Fruit fly (Drosophila melanogaster): ENCODE results near the gene CG7246.
A peak's percentile ranks its signal among the peaks of the same experiment; 100 is the strongest.

The CG7246 gene

dm6 chrX:9041789-9042456 lies 38.9 kb downstream of the CG7246 start (continued):
- TF ChIP-seq CG32767 (GFP tag; IDR thresholded peaks at IDR 0.05): peak; percentile 25; the same call in 1 of the 2 replicates
- no peak for TF ChIP-seq usp (GFP tag; optimal IDR thresholded peaks at IDR 0.05)
- peak; percentile 26 for TF ChIP-seq cwo (GFP tag; optimal IDR thresholded peaks at IDR 0.05)
- no peak for TF ChIP-seq dm (GFP tag; optimal IDR thresholded peaks at IDR 0.05)
- no peak for TF ChIP-seq wek (GFP tag; optimal IDR thresholded peaks at IDR 0.05)
- TF ChIP-seq trem (tag; optimal IDR thresholded peaks at IDR 0.05): no peak
- peak; percentile 78 for TF ChIP-seq Xrp1 (GFP tag; IDR thresholded peaks at IDR 0.05)
- TF ChIP-seq cg (GFP tag; optimal IDR thresholded peaks at IDR 0.05): no peak
- TF ChIP-seq NC2β (GFP tag; optimal IDR thresholded peaks at IDR 0.05): no peak
- peak; percentile 21 for TF ChIP-seq ewg (GFP tag; optimal IDR thresholded peaks at IDR 0.05)
- TF ChIP-seq en (GFP tag; optimal IDR thresholded peaks at IDR 0.05): no peak
- TF ChIP-seq Hey (tag; optimal IDR thresholded peaks at IDR 0.05): no peak
- peak; percentile 45 for TF ChIP-seq jumu (GFP tag; optimal IDR thresholded peaks at IDR 0.05)
- TF ChIP-seq otp (GFP tag; IDR thresholded peaks at IDR 0.05): no peak
- no peak for TF ChIP-seq HLH54F (GFP tag; optimal IDR thresholded peaks at IDR 0.05)
- TF ChIP-seq crp (GFP tag; optimal IDR thresholded peaks at IDR 0.05): no peak
- TF ChIP-seq CG3726 (GFP tag; IDR thresholded peaks at IDR 0.05): no peak
- TF ChIP-seq CG10431 (GFP tag; optimal IDR thresholded peaks at IDR 0.05): peak; percentile 5
- peak; percentile 45 for TF ChIP-seq odd (GFP tag; optimal IDR thresholded peaks at IDR 0.05)
- peak; percentile 62 for TF ChIP-seq CG16815 (GFP tag; optimal IDR thresholded peaks at IDR 0.05)
- TF ChIP-seq Taf1 (GFP tag; IDR thresholded peaks at IDR 0.05): no peak
- TF ChIP-seq emc (GFP tag; optimal IDR thresholded peaks at IDR 0.05): no peak
- TF ChIP-seq gsb-n (tag; optimal IDR thresholded peaks at IDR 0.05): peak; percentile 46
- no peak for TF ChIP-seq disco-r (GFP tag; optimal IDR thresholded peaks at IDR 0.05)
- no peak for TF ChIP-seq HLHmδ (GFP tag; optimal IDR thresholded peaks at IDR 0.05)
- no peak for TF ChIP-seq CG4360 (GFP tag; IDR thresholded peaks at IDR 0.05)
- TF ChIP-seq Stat92E (GFP tag; optimal IDR thresholded peaks at IDR 0.05): no peak
- no peak for TF ChIP-seq run (tag; optimal IDR thresholded peaks at IDR 0.05)
- TF ChIP-seq sr (GFP tag; IDR thresholded peaks at IDR 0.05): no peak; the same call in 2 of the 3 replicates
- no peak for TF ChIP-seq MBD-R2 (GFP tag; IDR thresholded peaks at IDR 0.05)
- TF ChIP-seq Myb (GFP tag; optimal IDR thresholded peaks at IDR 0.05): no peak
- peak; percentile 50 for TF ChIP-seq CG13424 (tag; optimal IDR thresholded peaks at IDR 0.05)
- peak; percentile 61; the same call in 2 of the 3 replicates for TF ChIP-seq CG11093 (GFP tag; IDR thresholded peaks at IDR 0.05)
- no peak for TF ChIP-seq yki (optimal IDR thresholded peaks at IDR 0.05)
- TF ChIP-seq sens (GFP tag): peak; percentile 94
- TF ChIP-seq Atf-2 (GFP tag; optimal IDR thresholded peaks at IDR 0.05): peak; percentile 50
- no peak for TF ChIP-seq CG6854 (GFP tag; optimal IDR thresholded peaks at IDR 0.05)
- no peak for TF ChIP-seq Aef1 (GFP tag; IDR thresholded peaks at IDR 0.05)
- no peak for TF ChIP-seq CG1792 (GFP tag; optimal IDR thresholded peaks at IDR 0.05)
- TF ChIP-seq B-H2 (GFP tag; optimal IDR thresholded peaks at IDR 0.05): no peak
- no peak for TF ChIP-seq grn (GFP tag; optimal IDR thresholded peaks at IDR 0.05)
- peak; percentile 44 for TF ChIP-seq CG1602 (GFP tag; optimal IDR thresholded peaks at IDR 0.05)
- TF ChIP-seq Nf-YC (tag; optimal IDR thresholded peaks at IDR 0.05): peak; percentile 50
- TF ChIP-seq CG12744 (GFP tag; optimal IDR thresholded peaks at IDR 0.05): no peak
- TF ChIP-seq CG30020 (tag; optimal IDR thresholded peaks at IDR 0.05): no peak
- TF ChIP-seq CG6683 (GFP tag; optimal IDR thresholded peaks at IDR 0.05): no peak
- TF ChIP-seq tup (GFP tag; optimal IDR thresholded peaks at IDR 0.05): no peak
- no peak for TF ChIP-seq tna (GFP tag; IDR thresholded peaks at IDR 0.05; ENCODE audit: partially characterized antibody)
- TF ChIP-seq Nf-YA (GFP tag; IDR thresholded peaks at IDR 0.05): no peak
- TF ChIP-seq Sox100B (GFP tag; optimal IDR thresholded peaks at IDR 0.05): peak; percentile 76
- TF ChIP-seq Gug (GFP tag; IDR thresholded peaks at IDR 0.05): no peak
